Worm (Caenorhabditis elegans): Measurements from ENCODE around the gene ncx-9.

Gene ncx-9

DNA sequence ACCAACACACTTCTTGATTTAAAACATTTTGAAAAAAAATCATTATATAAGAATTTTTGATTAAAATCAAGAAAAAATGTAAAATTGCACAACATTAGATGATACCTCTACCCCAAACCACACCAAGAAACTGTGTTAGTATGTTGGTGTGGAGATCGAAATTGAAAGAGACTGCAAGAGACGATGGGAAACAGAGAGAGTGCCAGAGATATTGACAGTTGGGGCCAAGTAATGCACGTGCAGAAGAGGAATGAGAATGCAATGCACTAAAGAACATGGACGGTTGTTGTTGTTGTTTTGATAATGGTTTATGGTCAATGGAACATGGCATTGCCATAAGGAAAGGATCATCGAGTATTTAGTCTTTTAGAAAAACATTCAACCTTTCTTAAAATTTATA, 37.1 kb upstream of the ncx-9 start:
- TF ChIP-seq ztf-11 (tag; optimal IDR thresholded peaks at IDR 0.05) (no peak), sma-9 (GFP tag; optimal IDR thresholded peaks at IDR 0.05) (peak; percentile 66), sma-9 (tag; optimal IDR thresholded peaks at IDR 0.05) (no peak), unc-55 (GFP tag; optimal IDR thresholded peaks at IDR 0.05) (no peak), fos-1 (tag; optimal IDR thresholded peaks at IDR 0.05) (peak; percentile 24), nhr-25 (tag; optimal IDR thresholded peaks at IDR 0.05) (no peak), C34F6.9 (tag; optimal IDR thresholded peaks at IDR 0.05) (no peak), mdl-1 (tag; optimal IDR thresholded peaks at IDR 0.05) (peak; percentile 53 to 62), nhr-129 (tag; optimal IDR thresholded peaks at IDR 0.05) (peak; percentile 72), crh-2 (tag; optimal IDR thresholded peaks at IDR 0.05) (peak; percentile 13), F13H6.1 (tag; optimal IDR thresholded peaks at IDR 0.05) (peak; percentile 15)

ce11 chrV:5031764-5032163, 36.7 kb upstream of the ncx-9 start:
- no peak for TF ChIP-seq C34F6.9 (tag; optimal IDR thresholded peaks at IDR 0.05)
- no peak for TF ChIP-seq lin-13 (GFP tag; optimal IDR thresholded peaks at IDR 0.05)
- no peak for TF ChIP-seq nhr-6 (tag; optimal IDR thresholded peaks at IDR 0.05)
- TF ChIP-seq alr-1 (tag; optimal IDR thresholded peaks at IDR 0.05): no peak
- TF ChIP-seq dmd-4 (tag; optimal IDR thresholded peaks at IDR 0.05): no peak
- TF ChIP-seq Y55F3AM.14 (GFP tag; optimal IDR thresholded peaks at IDR 0.05): no peak
- TF ChIP-seq blmp-1 (tag; optimal IDR thresholded peaks at IDR 0.05; ENCODE audit: insufficient read depth): no peak
- TF ChIP-seq skn-1 (tag; optimal IDR thresholded peaks at IDR 0.05): no peak
- TF ChIP-seq nhr-237 (tag; optimal IDR thresholded peaks at IDR 0.05): no peak

DNA sequence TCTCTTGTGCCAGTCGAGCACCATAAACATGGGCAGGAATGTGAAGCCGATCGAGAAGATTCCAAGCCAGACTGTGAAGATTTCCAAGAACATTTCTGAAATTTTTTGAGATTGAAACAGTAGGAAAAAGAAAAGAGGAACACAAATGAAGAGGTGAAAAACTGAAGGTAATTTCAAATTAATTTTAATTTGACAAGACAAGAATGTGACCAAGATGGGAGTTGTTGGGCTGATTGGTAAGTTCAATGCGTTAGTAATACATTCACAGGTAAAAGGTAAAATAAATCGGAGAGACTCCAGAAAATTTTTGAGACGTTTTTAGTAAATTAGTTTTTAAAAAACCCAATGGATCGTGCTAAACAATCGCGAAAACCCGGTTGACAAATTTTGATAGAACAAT, 35.7 kb upstream of the ncx-9 start, which contains the start of gene swt-7:
Gene swt-7, minus strand, starts transcription at position 101 of the 400 bp plus-strand sequence.
- TF ChIP-seq nhr-237 (tag; optimal IDR thresholded peaks at IDR 0.05) (no peak), ztf-11 (tag; optimal IDR thresholded peaks at IDR 0.05) (no peak), nhr-25 (tag; optimal IDR thresholded peaks at IDR 0.05) (no peak), nhr-77 (tag; optimal IDR thresholded peaks at IDR 0.05) (no peak), ZK546.5 (tag; optimal IDR thresholded peaks at IDR 0.05) (no peak), nhr-21 (tag; optimal IDR thresholded peaks at IDR 0.05) (no peak), nhr-11 (tag; optimal IDR thresholded peaks at IDR 0.05) (no peak), sem-4 (tag; optimal IDR thresholded peaks at IDR 0.05) (no peak), dmd-4 (tag; optimal IDR thresholded peaks at IDR 0.05) (no peak)

- TF ChIP-seq fos-1 (tag; optimal IDR thresholded peaks at IDR 0.05): peak; percentile 97
- no peak for TF ChIP-seq nhr-10 (tag; optimal IDR thresholded peaks at IDR 0.05)
- TF ChIP-seq skn-1 (tag; optimal IDR thresholded peaks at IDR 0.05): no peak
- peak; percentile 44 for TF ChIP-seq crh-2 (tag; optimal IDR thresholded peaks at IDR 0.05)
- TF ChIP-seq F13H6.1 (tag; optimal IDR thresholded peaks at IDR 0.05): peak; percentile 13
- peak; percentile 29 for TF ChIP-seq sma-9 (GFP tag; optimal IDR thresholded peaks at IDR 0.05)
- no peak for TF ChIP-seq sma-9 (tag; optimal IDR thresholded peaks at IDR 0.05)
- no peak for TF ChIP-seq mbf-1 (tag; optimal IDR thresholded peaks at IDR 0.05)
- no peak for TF ChIP-seq ztf-1 (GFP tag; conservative IDR thresholded peaks at IDR 0.05)
- no peak for TF ChIP-seq dmd-4 (tag; optimal IDR thresholded peaks at IDR 0.05)
- TF ChIP-seq mdl-1 (tag; optimal IDR thresholded peaks at IDR 0.05): no peak
Observed at ce11 chrV:5030212-5030611, 35.2 kb upstream of the ncx-9 start.

ce11 chrV:5027640-5028039, 32.6 kb upstream of the ncx-9 start, which contains the start of gene cpt-4:
TSS of gene cpt-4 (minus strand) at chrV:5027723.
- TF ChIP-seq lin-11 (tag; optimal IDR thresholded peaks at IDR 0.05): no peak
- TF ChIP-seq unc-39 (tag; optimal IDR thresholded peaks at IDR 0.05): no peak
- peak; percentile 47 for TF ChIP-seq crh-2 (tag; optimal IDR thresholded peaks at IDR 0.05)
- peak; percentile 58 for TF ChIP-seq Y55F3AM.14 (GFP tag; optimal IDR thresholded peaks at IDR 0.05)
- peak; percentile 92 for TF ChIP-seq fos-1 (tag; optimal IDR thresholded peaks at IDR 0.05)
- peak; percentile 25 for TF ChIP-seq F13H6.1 (tag; optimal IDR thresholded peaks at IDR 0.05)
- TF ChIP-seq mdl-1 (tag; optimal IDR thresholded peaks at IDR 0.05): peak; percentile 10 to 24
- TF ChIP-seq sma-9 (GFP tag; optimal IDR thresholded peaks at IDR 0.05): peak; percentile 80
- TF ChIP-seq sma-9 (tag; optimal IDR thresholded peaks at IDR 0.05): no peak
- peak; percentile 10 for TF ChIP-seq nhr-21 (tag; optimal IDR thresholded peaks at IDR 0.05)

ce11 chrV:5026438-5026837, 31.4 kb upstream of the ncx-9 start:
- TF ChIP-seq gmeb-1 (tag; optimal IDR thresholded peaks at IDR 0.05): no peak
- peak; percentile 22 for TF ChIP-seq F13H6.1 (tag; optimal IDR thresholded peaks at IDR 0.05)
- TF ChIP-seq crh-2 (tag; optimal IDR thresholded peaks at IDR 0.05): peak; percentile 44
- TF ChIP-seq ceh-16 (tag; optimal IDR thresholded peaks at IDR 0.05): no peak
- TF ChIP-seq ztf-4 (tag; optimal IDR thresholded peaks at IDR 0.05): no peak
- no peak for TF ChIP-seq mdl-1 (tag; optimal IDR thresholded peaks at IDR 0.05)
- peak; percentile 92 for TF ChIP-seq fos-1 (tag; optimal IDR thresholded peaks at IDR 0.05)
- TF ChIP-seq sma-9 (GFP tag; optimal IDR thresholded peaks at IDR 0.05): peak; percentile 5
- no peak for TF ChIP-seq sma-9 (tag; optimal IDR thresholded peaks at IDR 0.05)
- no peak for TF ChIP-seq nhr-10 (tag; optimal IDR thresholded peaks at IDR 0.05)
- no peak for TF ChIP-seq ceh-82 (tag; optimal IDR thresholded peaks at IDR 0.05)
- no peak for TF ChIP-seq mab-5 (tag; optimal IDR thresholded peaks at IDR 0.05)
- no peak for TF ChIP-seq nhr-12 (tag; optimal IDR thresholded peaks at IDR 0.05)
- no peak for TF ChIP-seq snpc-4 (tag; optimal IDR thresholded peaks at IDR 0.05)
- TF ChIP-seq blmp-1 (tag; optimal IDR thresholded peaks at IDR 0.05; ENCODE audit: insufficient read depth): no peak
- no peak for TF ChIP-seq egl-27 (tag; optimal IDR thresholded peaks at IDR 0.05)
- peak; percentile 11 for TF ChIP-seq Y55F3AM.14 (GFP tag; optimal IDR thresholded peaks at IDR 0.05)
- TF ChIP-seq ztf-1 (GFP tag; conservative IDR thresholded peaks at IDR 0.05): no peak
- no peak for TF ChIP-seq R02D3.7 (tag; optimal IDR thresholded peaks at IDR 0.05)
- no peak for TF ChIP-seq aly-2 (tag; optimal IDR thresholded peaks at IDR 0.05)
- no peak for TF ChIP-seq nhr-25 (tag; optimal IDR thresholded peaks at IDR 0.05)
- TF ChIP-seq ama-1 (optimal IDR thresholded peaks at IDR 0.05): no peak
- no peak for TF ChIP-seq nhr-129 (tag; optimal IDR thresholded peaks at IDR 0.05)
- TF ChIP-seq lin-39 (tag; optimal IDR thresholded peaks at IDR 0.05): no peak
- TF ChIP-seq ZK546.5 (tag; optimal IDR thresholded peaks at IDR 0.05): no peak
